Fruit fly (Drosophila melanogaster): ENCODE measurements around the gene galla-2.

dm6 chr3L:10924683-10925082 lies 42.0 kb downstream of the galla-2 start:
- TF ChIP-seq CG8478 (optimal IDR thresholded peaks at IDR 0.05) (no peak), CTCF (optimal IDR thresholded peaks at IDR 0.05) (no peak)

Measured in S2 (cell line).